Worm (Caenorhabditis elegans): ENCODE data around the gene str-187.

DNA sequence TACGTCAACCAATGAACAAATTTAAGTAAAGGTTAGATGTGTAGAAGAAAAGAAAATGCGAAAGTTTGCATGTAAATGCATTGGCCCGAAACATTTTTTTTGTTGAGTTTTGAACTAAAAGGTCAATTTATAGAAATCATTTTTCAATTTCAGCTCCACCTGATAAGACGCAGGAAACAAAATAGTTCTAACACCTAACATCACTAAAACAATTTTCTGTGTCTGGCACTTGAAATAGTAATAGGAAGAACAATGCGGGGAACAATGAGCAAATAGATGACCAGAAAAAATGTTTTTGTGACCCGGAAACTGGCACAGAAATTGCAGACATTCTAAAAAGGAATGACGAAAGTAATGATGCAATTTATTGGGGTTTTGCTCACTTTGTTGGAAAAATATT lies 27.0 kb downstream of the str-187 start:
- TF ChIP-seq him-1 (tag; optimal IDR thresholded peaks at IDR 0.05) (no peak), W03F9.2 (tag; optimal IDR thresholded peaks at IDR 0.05) (no peak), dao-5 (tag; optimal IDR thresholded peaks at IDR 0.05) (no peak)
